Fruit fly (Drosophila melanogaster) whole organism, embryonic: Measurements from ENCODE around the gene CG12516.

Experiments
- CG10366 ChIP-seq: fragments of 200-800 bp; sonication (Bioruptor generic); IDR thresholded peaks from 2 replicates; pipeline ENCODE4 v1.3.6; 2022; ENCODE audit warnings: missing biosample characterization, missing genetic modification characterization
- CG13424 ChIP-seq: fragments of 200-800 bp; sonication (Bioruptor generic); optimal IDR thresholded peaks from 2 replicates; lab custom pipeline; 2019; ENCODE audit warnings: missing biosample characterization, mild to moderate bottlenecking, missing genetic modification characterization, moderate library complexity
- CG14860 ChIP-seq: fragments of 200-800 bp; sonication (Bioruptor generic); IDR thresholded peaks from 3 replicates; pipeline ENCODE4 v1.3.6; 2022; ENCODE audit warnings: missing biosample characterization, missing genetic modification characterization; ENCODE audit not compliant: partially characterized antibody
- CG16813 ChIP-seq: fragments of 200-800 bp; sonication (Bioruptor generic); IDR thresholded peaks from 3 replicates; pipeline ENCODE4 v1.3.6; 2022; ENCODE audit warnings: missing biosample characterization, missing genetic modification characterization; ENCODE audit not compliant: partially characterized antibody
- CG1832 ChIP-seq: fragments of 200-800 bp; sonication (Bioruptor generic); optimal IDR thresholded peaks from 2 replicates; lab custom pipeline; 2017; ENCODE audit warnings: missing biosample characterization, mild to moderate bottlenecking, missing genetic modification characterization, inconsistent platforms
- CG2199 ChIP-seq: fragments of 200-800 bp; sonication (Bioruptor generic); IDR thresholded peaks from 3 replicates; pipeline ENCODE4 v1.3.6; 2022; ENCODE audit warnings: missing biosample characterization, missing genetic modification characterization
- CG2678 ChIP-seq: fragments of 200-800 bp; sonication (Bioruptor generic); optimal IDR thresholded peaks from 3 replicates; lab custom pipeline; 2019; ENCODE audit warnings: missing biosample characterization, mild to moderate bottlenecking, missing genetic modification characterization, moderate library complexity
- CG2712 ChIP-seq: fragments of 200-800 bp; optimal IDR thresholded peaks from 3 replicates; lab custom pipeline; 2019; ENCODE audit warnings: missing biosample characterization, mild to moderate bottlenecking, missing genetic modification characterization, moderate library complexity
- CG3838 ChIP-seq: fragments of 200-800 bp; sonication (Bioruptor generic); optimal IDR thresholded peaks from 3 replicates; lab custom pipeline; 2016; ENCODE audit warnings: missing biosample characterization, missing genetic modification characterization
- CG5180 ChIP-seq: fragments of 200-800 bp; sonication (Bioruptor generic); optimal IDR thresholded peaks from 3 replicates; lab custom pipeline; 2017; ENCODE audit warnings: missing biosample characterization, missing genetic modification characterization, mild to moderate bottlenecking, moderate library complexity, missing genetic modification reagents
- CG5953 ChIP-seq: fragments of 200-800 bp; sonication (Bioruptor generic); IDR thresholded peaks from 2 replicates; pipeline ENCODE4 v1.3.6; 2022; ENCODE audit warnings: missing biosample characterization, missing genetic modification characterization
- CG6272 ChIP-seq: fragments of 200-800 bp; sonication (Bioruptor generic); IDR thresholded peaks from 2 replicates; pipeline ENCODE4 v1.3.6; 2022; ENCODE audit warnings: missing biosample characterization, missing genetic modification characterization
- CG7839 ChIP-seq: fragments of 200-800 bp; sonication (Bioruptor generic); optimal IDR thresholded peaks from 3 replicates; lab custom pipeline; 2018; ENCODE audit warnings: missing biosample characterization, mild to moderate bottlenecking, missing genetic modification characterization, moderate library complexity
- CG7987 ChIP-seq: fragments of 200-800 bp; sonication (Bioruptor generic); optimal IDR thresholded peaks from 2 replicates; lab custom pipeline; 2018; ENCODE audit warnings: missing biosample characterization, mild to moderate bottlenecking, missing genetic modification characterization, moderate library complexity
- CG8290 ChIP-seq, 3 experiments: fragments of 200-800 bp; sonication (Bioruptor generic); optimal IDR thresholded peaks; 2 replicates each; lab custom pipeline; 2016 to 2019; ENCODE audit warnings: missing biosample characterization in 3 of 3, missing genetic modification characterization in 3 of 3, mild to moderate bottlenecking in 2 of 3, moderate library complexity in 1 of 3
- CG8478 ChIP-seq: fragments of >200 bp; optimal IDR thresholded peaks from 2 replicates; lab custom pipeline; 2018
- CG9817 ChIP-seq: fragments of 200-800 bp; sonication (Bioruptor generic); optimal IDR thresholded peaks from 2 replicates; lab custom pipeline; 2018; ENCODE audit warnings: missing biosample characterization, mild to moderate bottlenecking, missing genetic modification characterization, moderate library complexity
- CG9876 ChIP-seq: fragments of 200-800 bp; sonication (Bioruptor generic); optimal IDR thresholded peaks from 2 replicates; lab custom pipeline; 2016; ENCODE audit warnings: missing biosample characterization, missing genetic modification characterization
- Dek ChIP-seq: fragments of 200-800 bp; sonication (Bioruptor generic); optimal IDR thresholded peaks from 3 replicates; lab custom pipeline; 2019; ENCODE audit warnings: missing biosample characterization, mild to moderate bottlenecking, missing genetic modification characterization, moderate library complexity
- E2f1 ChIP-seq: fragments of 200-800 bp; sonication (Bioruptor generic); IDR thresholded peaks from 2 replicates; pipeline ENCODE4 v1.3.6; 2022; ENCODE audit warnings: missing biosample characterization, missing genetic modification characterization
- Fer3 ChIP-seq: fragments of 200-800 bp; sonication (Bioruptor generic); optimal IDR thresholded peaks from 2 replicates; lab custom pipeline; 2018; ENCODE audit warnings: missing biosample characterization, mild to moderate bottlenecking, missing genetic modification characterization, moderate library complexity
- Hsf ChIP-seq: fragments of 200-800 bp; sonication (Bioruptor generic); optimal IDR thresholded peaks from 3 replicates; lab custom pipeline; 2016; ENCODE audit warnings: missing biosample characterization, missing genetic modification characterization
- Lhr ChIP-seq: fragments of 200-800 bp; sonication (Bioruptor generic); optimal IDR thresholded peaks from 3 replicates; lab custom pipeline; 2017; ENCODE audit warnings: mild to moderate bottlenecking, missing biosample characterization, missing genetic modification reagents, missing genetic modification characterization
- Lim3 ChIP-seq: fragments of 200-800 bp; sonication (Bioruptor generic); IDR thresholded peaks from 2 replicates; pipeline ENCODE4 v1.3.6; 2022; ENCODE audit warnings: missing biosample characterization, missing genetic modification characterization
- Meics ChIP-seq: fragments of 200-800 bp; sonication (Bioruptor generic); optimal IDR thresholded peaks from 2 replicates; lab custom pipeline; 2017; ENCODE audit warnings: missing biosample characterization, mild to moderate bottlenecking, missing genetic modification characterization
- NC2α ChIP-seq: fragments of 200-800 bp; sonication (Bioruptor generic); optimal IDR thresholded peaks from 2 replicates; lab custom pipeline; 2016; ENCODE audit warnings: missing biosample characterization, missing genetic modification characterization
- Nf-YC ChIP-seq: fragments of 200-800 bp; optimal IDR thresholded peaks from 3 replicates; lab custom pipeline; 2019; ENCODE audit warnings: missing biosample characterization, mild to moderate bottlenecking, missing genetic modification characterization, moderate library complexity
- Rx ChIP-seq: fragments of 200-800 bp; sonication (Bioruptor generic); IDR thresholded peaks from 2 replicates; pipeline ENCODE4 v1.3.6; 2022; ENCODE audit warnings: missing biosample characterization, missing genetic modification characterization
- ara ChIP-seq: fragments of 200-800 bp; sonication (Bioruptor generic); IDR thresholded peaks from 2 replicates; pipeline ENCODE4 v1.3.6; 2022; ENCODE audit warnings: missing biosample characterization, missing genetic modification characterization
- bab2 ChIP-seq: fragments of 200-800 bp; sonication (Bioruptor generic); optimal IDR thresholded peaks from 2 replicates; lab custom pipeline; 2016; ENCODE audit warnings: missing biosample characterization, missing genetic modification characterization
- caup ChIP-seq: fragments of 200-800 bp; sonication (Bioruptor generic); optimal IDR thresholded peaks from 3 replicates; lab custom pipeline; 2017; ENCODE audit warnings: missing biosample characterization, mild to moderate bottlenecking, missing genetic modification characterization, moderate library complexity; ENCODE audit not compliant: severe bottlenecking
- chn ChIP-seq: fragments of 200-800 bp; sonication (Bioruptor generic); optimal IDR thresholded peaks from 2 replicates; lab custom pipeline; 2016; ENCODE audit warnings: missing biosample characterization, missing genetic modification characterization
- da ChIP-seq: fragments of 200-800 bp; sonication (Bioruptor generic); optimal IDR thresholded peaks from 2 replicates; lab custom pipeline; 2016; ENCODE audit warnings: missing biosample characterization, missing genetic modification characterization
- hth ChIP-seq: fragments of >200 bp; optimal IDR thresholded peaks from 2 replicates; lab custom pipeline; 2017; ENCODE audit warnings: inconsistent platforms
- kah ChIP-seq: fragments of 200-800 bp; sonication (Bioruptor generic); optimal IDR thresholded peaks from 2 replicates; lab custom pipeline; 2018; ENCODE audit warnings: missing biosample characterization, mild to moderate bottlenecking, missing genetic modification characterization
- luna ChIP-seq: fragments of 200-800 bp; sonication (Bioruptor generic); optimal IDR thresholded peaks from 2 replicates; lab custom pipeline; 2016; ENCODE audit warnings: missing biosample characterization, missing genetic modification characterization
- nerfin-1 ChIP-seq: fragments of 200-800 bp; sonication (Bioruptor generic); optimal IDR thresholded peaks from 3 replicates; lab custom pipeline; 2019; ENCODE audit warnings: missing biosample characterization, mild to moderate bottlenecking, missing genetic modification characterization, moderate library complexity
- pum ChIP-seq: fragments of 200-800 bp; sonication (Bioruptor generic); optimal IDR thresholded peaks from 2 replicates; lab custom pipeline; 2016; ENCODE audit warnings: missing biosample characterization, missing genetic modification characterization
- ranshi ChIP-seq: fragments of 200-800 bp; sonication (Bioruptor generic); IDR thresholded peaks from 2 replicates; pipeline ENCODE4 v1.3.6; 2022; ENCODE audit warnings: missing biosample characterization, missing genetic modification characterization
- run ChIP-seq: fragments of 200-800 bp; sonication (Bioruptor generic); optimal IDR thresholded peaks from 3 replicates; lab custom pipeline; 2018; ENCODE audit warnings: missing biosample characterization, mild to moderate bottlenecking, missing genetic modification characterization
- salm ChIP-seq: fragments of 200-800 bp; sonication (Bioruptor generic); optimal IDR thresholded peaks from 2 replicates; lab custom pipeline; 2018; ENCODE audit warnings: missing biosample characterization, mild to moderate bottlenecking, missing genetic modification characterization
- schlank ChIP-seq: fragments of 200-800 bp; sonication (Bioruptor generic); optimal IDR thresholded peaks from 2 replicates; lab custom pipeline; 2018; ENCODE audit warnings: missing biosample characterization, mild to moderate bottlenecking, missing genetic modification characterization
- shn ChIP-seq: fragments of 200-800 bp; sonication (Bioruptor generic); optimal IDR thresholded peaks from 3 replicates; lab custom pipeline; 2016; ENCODE audit warnings: missing biosample characterization, missing genetic modification characterization
- tll ChIP-seq, 2 experiments: fragments of 200-800 bp in 1 of 2; fragments of >200 bp in 1 of 2; sonication (Bioruptor generic) in 1 of 2; optimal IDR thresholded peaks; 2 replicates each; lab custom pipeline; 2017 to 2019; ENCODE audit warnings: missing biosample characterization in 2 of 2, missing genetic modification characterization in 2 of 2, mild to moderate bottlenecking in 1 of 2, moderate library complexity in 1 of 2
- toy ChIP-seq: fragments of 200-800 bp; sonication (Bioruptor generic); IDR thresholded peaks from 2 replicates; pipeline ENCODE4 v1.3.6; 2022; ENCODE audit warnings: missing biosample characterization, missing genetic modification characterization
- tup ChIP-seq: fragments of 200-800 bp; sonication (Bioruptor generic); optimal IDR thresholded peaks from 2 replicates; lab custom pipeline; 2016; ENCODE audit warnings: missing biosample characterization, mild to moderate bottlenecking, missing genetic modification characterization, moderate library complexity
- wdn ChIP-seq: fragments of 200-800 bp; sonication (Bioruptor generic); IDR thresholded peaks from 2 replicates; pipeline ENCODE4 v1.3.6; 2022; ENCODE audit warnings: missing biosample characterization, missing genetic modification characterization
- zen ChIP-seq: fragments of 200-800 bp; sonication (Bioruptor generic); optimal IDR thresholded peaks from 3 replicates; lab custom pipeline; 2018; ENCODE audit warnings: missing biosample characterization, mild to moderate bottlenecking, missing genetic modification characterization, moderate library complexity

The CG12516 gene

dm6 chr3R:28339654-28340605, 35.5 kb upstream of the CG12516 start, which contains the start of the genes Gfat2 and Moca-cyp (continued):
- TF ChIP-seq da (GFP tag; lab: Kevin White, UChicago): no peak
- no peak for TF ChIP-seq tup (GFP tag; lab: Kevin White, UChicago)
- TF ChIP-seq kah: peak; percentile 12
- TF ChIP-seq hth (lab: Kevin White, UChicago): no peak
- peak; percentile 73 for TF ChIP-seq CG16813 (GFP tag; lab: Robert Waterston, UW)
- TF ChIP-seq luna (GFP tag; lab: Kevin White, UChicago): no peak
- peak; percentile 72 for TF ChIP-seq CG7839 (tag; lab: Kevin White, UChicago)
- TF ChIP-seq NC2α: no peak
- TF ChIP-seq Nf-YC: peak; percentile 67
- peak; percentile 71 for TF ChIP-seq CG10366 (GFP tag; lab: Robert Waterston, UW)
- 0 out of 2 replicates have a peak, but pooled peaks have one; percentile 31 for TF ChIP-seq Rx (GFP tag; lab: Robert Waterston, UW)
- TF ChIP-seq CG2199: 0 out of 3 replicates have a peak, but pooled peaks have one; percentile 34
- peak; percentile 2 for TF ChIP-seq Lhr (GFP tag; lab: Kevin White, UChicago)
- no peak for TF ChIP-seq toy (GFP tag; lab: Robert Waterston, UW)
- peak; percentile 34 for TF ChIP-seq CG3838 (GFP tag; lab: Kevin White, UChicago)
- TF ChIP-seq CG7987: peak; percentile 75
- peak; percentile 37 for TF ChIP-seq chn (GFP tag; lab: Kevin White, UChicago)
- TF ChIP-seq Fer3 (tag; lab: Kevin White, UChicago): peak; percentile 67
- TF ChIP-seq CG14860: peak; percentile 52; the same call in 2 of the 3 replicates
- peak; percentile 62 for TF ChIP-seq CG9817 (tag; lab: Kevin White, UChicago)
- peak; percentile 49 for TF ChIP-seq CG8290 (GFP tag; optimal IDR thresholded peaks at IDR 0.05; lab: Kevin White, UChicago)
- TF ChIP-seq CG8290 (tag; optimal IDR thresholded peaks at IDR 0.05; lab: Kevin White, UChicago): peak; percentile 13 to 67
- peak; percentile 68 for TF ChIP-seq CG2678 (tag; lab: Kevin White, UChicago)
- TF ChIP-seq CG6272 (GFP tag; lab: Robert Waterston, UW): no peak
- TF ChIP-seq CG5953 (GFP tag; lab: Robert Waterston, UW): 0 out of 2 replicates have a peak, but pooled peaks have one; percentile 26
- 0 out of 2 replicates have a peak, but pooled peaks have one; percentile 43 for TF ChIP-seq ara
- TF ChIP-seq zen (tag; lab: Kevin White, UChicago): no peak
- TF ChIP-seq bab2: peak; percentile 25
- no peak; the same call in 1 of the 2 replicates for TF ChIP-seq wdn
- peak; percentile 39 for TF ChIP-seq Dek
- TF ChIP-seq pum (GFP tag; lab: Kevin White, UChicago): no peak
- TF ChIP-seq Meics (GFP tag; lab: Kevin White, UChicago): peak; percentile 71
- no peak for TF ChIP-seq CG8478 (lab: Kevin White, UChicago)
- peak; percentile 9 for TF ChIP-seq CG5180 (GFP tag; lab: Kevin White, UChicago)
- TF ChIP-seq CG9876: no peak
- TF ChIP-seq schlank (tag; lab: Kevin White, UChicago): no peak
- no peak for TF ChIP-seq Lim3
- peak; percentile 79 for TF ChIP-seq CG13424 (tag; lab: Kevin White, UChicago)
- TF ChIP-seq shn: no peak
- TF ChIP-seq CG2712 (tag; lab: Kevin White, UChicago): peak; percentile 73
- no peak for TF ChIP-seq salm (tag; lab: Kevin White, UChicago)
- TF ChIP-seq CG1832 (GFP tag; lab: Kevin White, UChicago): peak; percentile 96
- TF ChIP-seq E2f1 (GFP tag; lab: Robert Waterston, UW): peak; percentile 48
- peak; percentile 60 for TF ChIP-seq nerfin-1
- TF ChIP-seq tll (GFP tag; optimal IDR thresholded peaks at IDR 0.05; lab: Kevin White, UChicago): no peak
- no peak for TF ChIP-seq run (tag; lab: Kevin White, UChicago)
- TF ChIP-seq Hsf (GFP tag; lab: Kevin White, UChicago): peak; percentile 23
- peak; percentile 62 for TF ChIP-seq caup
- TF ChIP-seq ranshi: peak; percentile 60
